Worm (Caenorhabditis elegans): Measurements from ENCODE around the gene R09H10.3.

- TF ChIP-seq unc-62 (GFP tag; optimal IDR thresholded peaks at IDR 0.05 in 1 of 2) = no peak
- TF ChIP-seq unc-62 (tag; optimal IDR thresholded peaks at IDR 0.05) = no peak
- no peak for TF ChIP-seq mep-1 (tag; optimal IDR thresholded peaks at IDR 0.05)
- TF ChIP-seq Y75B8A.6 (GFP tag; IDR thresholded peaks at IDR 0.05) = no peak
- no peak for TF ChIP-seq zip-11 (GFP tag; IDR thresholded peaks at IDR 0.05)
Observed at ce11 chrIV:10638977-10639376, 32.1 kb downstream of the R09H10.3 start, which contains the start of gene F56C4.2.
